Worm (Caenorhabditis elegans): ENCODE measurements around the gene smex-2.

DNA sequence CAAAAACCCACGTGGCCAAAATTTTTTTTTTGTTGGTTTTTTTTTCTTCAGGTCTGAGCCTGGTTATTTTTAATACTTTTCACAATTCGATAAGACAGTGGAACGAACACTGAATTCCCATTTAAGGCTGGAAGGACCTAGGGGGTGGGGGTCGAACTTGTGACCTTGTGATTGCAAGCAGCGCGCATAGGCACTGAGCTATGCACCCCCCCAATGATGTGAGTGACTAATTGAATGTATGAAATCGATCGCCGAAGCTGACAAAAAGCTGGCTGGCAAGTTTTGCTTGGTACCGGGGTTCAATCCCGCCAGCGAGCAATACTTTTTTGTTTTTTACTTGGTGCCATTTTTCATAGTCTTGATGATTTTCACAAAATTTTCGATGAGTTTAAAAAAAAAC is 40.4 kb downstream of the smex-2 start:
- no peak for TF ChIP-seq lin-13 (GFP tag; optimal IDR thresholded peaks at IDR 0.05)
- TF ChIP-seq snpc-4 (tag; optimal IDR thresholded peaks at IDR 0.05) = no peak
- TF ChIP-seq sptf-1 (tag; optimal IDR thresholded peaks at IDR 0.05) = no peak
- TF ChIP-seq C34B4.2 (tag; optimal IDR thresholded peaks at IDR 0.05) = no peak
- TF ChIP-seq ama-1 (optimal IDR thresholded peaks at IDR 0.05) = no peak
- no peak for TF ChIP-seq ces-1 (GFP tag; optimal IDR thresholded peaks at IDR 0.05)
- TF ChIP-seq lin-39 (tag; optimal IDR thresholded peaks at IDR 0.05) = no peak
- TF ChIP-seq nhr-76 (tag; optimal IDR thresholded peaks at IDR 0.05) = no peak
- no peak for TF ChIP-seq mef-2 (tag; optimal IDR thresholded peaks at IDR 0.05)
- no peak for TF ChIP-seq zag-1 (tag; optimal IDR thresholded peaks at IDR 0.05)
- no peak for TF ChIP-seq ceh-82 (tag; optimal IDR thresholded peaks at IDR 0.05)
- TF ChIP-seq efl-3 (GFP tag; optimal IDR thresholded peaks at IDR 0.05) = no peak
- TF ChIP-seq unc-30 (tag; optimal IDR thresholded peaks at IDR 0.05) = no peak
